Fruit fly (Drosophila melanogaster) whole organism, prepupa: Measurements from ENCODE around the gene Chro.

Experiments
- Blimp-1 ChIP-seq: fragments of 200-800 bp; sonication (Bioruptor generic); optimal IDR thresholded peaks from 3 replicates; lab custom pipeline; 2017; ENCODE audit warnings: missing biosample characterization, missing genetic modification characterization, mild to moderate bottlenecking, moderate library complexity, missing genetic modification reagents
- CG15336 ChIP-seq: fragments of 200-800 bp; sonication (Bioruptor generic); IDR thresholded peaks from 2 replicates; pipeline ENCODE4 v1.3.6; 2022; ENCODE audit warnings: missing biosample characterization, missing genetic modification characterization
- CG8632 ChIP-seq: fragments of 200-800 bp; sonication (Bioruptor generic); optimal IDR thresholded peaks from 3 replicates; lab custom pipeline; 2016; ENCODE audit warnings: missing biosample characterization, missing genetic modification characterization
- CG9139 ChIP-seq: fragments of 200-800 bp; sonication (Bioruptor generic); optimal IDR thresholded peaks from 3 replicates; lab custom pipeline; 2017; ENCODE audit warnings: missing biosample characterization, mild to moderate bottlenecking, missing genetic modification characterization
- Met ChIP-seq: fragments of 200-800 bp; sonication (Bioruptor generic); optimal IDR thresholded peaks from 3 replicates; lab custom pipeline; 2016; ENCODE audit warnings: missing biosample characterization, missing genetic modification characterization
- Sox14 ChIP-seq: fragments of 200-800 bp; sonication (Bioruptor generic); optimal IDR thresholded peaks from 3 replicates; lab custom pipeline; 2016; ENCODE audit warnings: missing biosample characterization, missing genetic modification characterization
- achi ChIP-seq: fragments of 200-800 bp; sonication (Bioruptor generic); optimal IDR thresholded peaks from 3 replicates; lab custom pipeline; 2016; ENCODE audit warnings: missing biosample characterization, missing genetic modification characterization

dm6 chr3L:22877934-22878333, 850 bp downstream of the Chro start:
- TF ChIP-seq Met (GFP tag; lab: Kevin White, UChicago) (no peak), Sox14 (no peak), Blimp-1 (GFP tag; lab: Kevin White, UChicago) (no peak), CG15336 (GFP tag; lab: Robert Waterston, UW) (no peak), CG9139 (GFP tag; lab: Kevin White, UChicago) (no peak), CG8632 (GFP tag; lab: Kevin White, UChicago) (no peak), achi (GFP tag; lab: Kevin White, UChicago) (no peak)
